Worm (Caenorhabditis elegans) whole organism, L2 larva: Measurements from ENCODE around the gene K03A11.5.

Source experiments
- C34F6.9 ChIP-seq: fragments of 150-350 bp; optimal IDR thresholded peaks from 2 replicates; lab custom pipeline; 2014; ENCODE audit warnings: missing biosample characterization, missing genetic modification characterization
- F13H6.1 ChIP-seq: sonication (generic microtip); optimal IDR thresholded peaks from 2 replicates; lab custom pipeline; 2016; ENCODE audit warnings: missing genetic modification characterization, missing compliant biosample characterization
- Y55F3AM.14 ChIP-seq: fragments of 200-800 bp; sonication (Bioruptor generic); optimal IDR thresholded peaks from 2 replicates; lab custom pipeline; 2018; ENCODE audit warnings: mild to moderate bottlenecking, missing genetic modification characterization, missing compliant biosample characterization
- ZK546.5 ChIP-seq: sonication (generic microtip); optimal IDR thresholded peaks from 2 replicates; lab custom pipeline; 2017; ENCODE audit warnings: missing biosample characterization, missing genetic modification characterization
- alr-1 ChIP-seq: fragments of 150-350 bp; optimal IDR thresholded peaks from 2 replicates; lab custom pipeline; 2014; ENCODE audit warnings: missing biosample characterization, missing genetic modification characterization
- ama-1 ChIP-seq: fragments of 150-350 bp; optimal IDR thresholded peaks from 2 replicates; lab custom pipeline; 2018; ENCODE audit warnings: inconsistent platforms
- blmp-1 ChIP-seq: sonication (generic microtip); optimal IDR thresholded peaks from 2 replicates; lab custom pipeline; 2017; ENCODE audit warnings: missing genetic modification characterization, mild to moderate bottlenecking, missing compliant biosample characterization, antibody characterized with exemption, moderate library complexity; ENCODE audit not compliant: insufficient read depth
- ceh-82 ChIP-seq: fragments of 150-350 bp; optimal IDR thresholded peaks from 2 replicates; lab custom pipeline; 2014; ENCODE audit warnings: missing biosample characterization, missing genetic modification characterization
- crh-2 ChIP-seq: sonication (generic microtip); optimal IDR thresholded peaks from 2 replicates; lab custom pipeline; 2017; ENCODE audit warnings: missing biosample characterization, missing genetic modification characterization
- egl-27 ChIP-seq: sonication (generic microtip); optimal IDR thresholded peaks from 3 replicates; lab custom pipeline; 2017; ENCODE audit warnings: missing biosample characterization, missing genetic modification reagents, missing genetic modification characterization
- elt-1 ChIP-seq: fragments of 150-350 bp; optimal IDR thresholded peaks from 2 replicates; lab custom pipeline; 2014; ENCODE audit warnings: missing biosample characterization, missing genetic modification characterization
- elt-3 ChIP-seq: sonication (generic microtip); optimal IDR thresholded peaks from 2 replicates; lab custom pipeline; 2017; ENCODE audit warnings: missing biosample characterization, missing genetic modification characterization
- fos-1 ChIP-seq: fragments of 150-350 bp; optimal IDR thresholded peaks from 2 replicates; lab custom pipeline; 2014; ENCODE audit warnings: missing biosample characterization, missing genetic modification characterization
- gmeb-1 ChIP-seq: fragments of 150-350 bp; optimal IDR thresholded peaks from 2 replicates; lab custom pipeline; 2014; ENCODE audit warnings: missing biosample characterization, missing genetic modification characterization
- lin-11 ChIP-seq: fragments of 150-350 bp; sonication (generic microtip); optimal IDR thresholded peaks from 2 replicates; lab custom pipeline; 2014; ENCODE audit warnings: missing biosample characterization, missing genetic modification characterization, inconsistent platforms, mixed read lengths
- lin-13 ChIP-seq: fragments of 150-350 bp; optimal IDR thresholded peaks from 2 replicates; lab custom pipeline; 2014; ENCODE audit warnings: missing biosample characterization, missing genetic modification reagents, missing genetic modification characterization
- lin-39 ChIP-seq: fragments of 150-350 bp; optimal IDR thresholded peaks from 2 replicates; lab custom pipeline; 2014; ENCODE audit warnings: missing biosample characterization, missing genetic modification reagents, missing genetic modification characterization
- lsy-2 ChIP-seq, 2 experiments: fragments of 150-350 bp in 1 of 2; sonication (generic microtip) in 1 of 2; optimal IDR thresholded peaks; 2 replicates each; lab custom pipeline; 2014 to 2017; ENCODE audit warnings: missing biosample characterization in 2 of 2, missing genetic modification characterization in 2 of 2
- mab-5 ChIP-seq: fragments of 150-350 bp; optimal IDR thresholded peaks from 2 replicates; lab custom pipeline; 2014; ENCODE audit warnings: missing biosample characterization, missing genetic modification characterization
- mdl-1 ChIP-seq, 2 experiments: fragments of 150-350 bp in 1 of 2; sonication (generic microtip) in 1 of 2; optimal IDR thresholded peaks; 2 replicates each; lab custom pipeline; 2017; ENCODE audit warnings: missing biosample characterization in 2 of 2, missing genetic modification characterization in 2 of 2
- nhr-10 ChIP-seq: sonication (generic microtip); optimal IDR thresholded peaks from 2 replicates; lab custom pipeline; 2017; ENCODE audit warnings: missing biosample characterization, missing genetic modification characterization
- nhr-129 ChIP-seq: fragments of 150-350 bp; optimal IDR thresholded peaks from 2 replicates; lab custom pipeline; 2014; ENCODE audit warnings: missing biosample characterization, missing genetic modification characterization
- nhr-21 ChIP-seq: fragments of 150-350 bp; optimal IDR thresholded peaks from 2 replicates; lab custom pipeline; 2014; ENCODE audit warnings: missing biosample characterization, missing genetic modification characterization
- nhr-25 ChIP-seq: fragments of 150-350 bp; sonication (generic microtip); optimal IDR thresholded peaks from 3 replicates; lab custom pipeline; 2014; ENCODE audit warnings: missing biosample characterization, missing genetic modification characterization
- peb-1 ChIP-seq: fragments of 150-350 bp; optimal IDR thresholded peaks from 2 replicates; lab custom pipeline; 2014; ENCODE audit warnings: missing biosample characterization, missing genetic modification characterization
- sem-4 ChIP-seq: fragments of 150-350 bp; optimal IDR thresholded peaks from 2 replicates; lab custom pipeline; 2014; ENCODE audit warnings: missing biosample characterization, missing genetic modification reagents, missing genetic modification characterization
- skn-1 ChIP-seq: sonication (generic microtip); optimal IDR thresholded peaks from 2 replicates; lab custom pipeline; 2017; ENCODE audit warnings: missing biosample characterization, missing genetic modification characterization
- sma-3 ChIP-seq: sonication (generic microtip); optimal IDR thresholded peaks from 2 replicates; lab custom pipeline; 2016; ENCODE audit warnings: missing genetic modification reagents, missing genetic modification characterization, missing compliant biosample characterization
- sma-9 ChIP-seq, 2 experiments: fragments of 150-350 bp in 1 of 2; sonication (generic microtip) in 1 of 2; optimal IDR thresholded peaks; 2 replicates each; lab custom pipeline; 2014 to 2016; ENCODE audit warnings: missing genetic modification characterization in 2 of 2, mild to moderate bottlenecking in 1 of 2, missing biosample characterization in 1 of 2, missing compliant biosample characterization in 1 of 2, missing genetic modification reagents in 1 of 2, moderate library complexity in 1 of 2
- snpc-4 ChIP-seq: fragments of 150-350 bp; optimal IDR thresholded peaks from 2 replicates; lab custom pipeline; 2014; ENCODE audit warnings: missing biosample characterization, missing genetic modification characterization
- unc-39 ChIP-seq: fragments of 150-350 bp; optimal IDR thresholded peaks from 2 replicates; lab custom pipeline; 2014; ENCODE audit warnings: missing biosample characterization, missing genetic modification characterization
- unc-55 ChIP-seq: fragments of 150-350 bp; sonication (generic microtip); optimal IDR thresholded peaks from 3 replicates; lab custom pipeline; 2014; ENCODE audit warnings: missing biosample characterization, missing genetic modification reagents, missing genetic modification characterization
- zag-1 ChIP-seq: fragments of 150-350 bp; optimal IDR thresholded peaks from 2 replicates; lab custom pipeline; 2014; ENCODE audit warnings: missing biosample characterization, missing genetic modification characterization
- ztf-4 ChIP-seq: fragments of 150-350 bp; optimal IDR thresholded peaks from 2 replicates; lab custom pipeline; 2014; ENCODE audit warnings: missing biosample characterization, missing genetic modification characterization

The K03A11.5 gene

DNA sequence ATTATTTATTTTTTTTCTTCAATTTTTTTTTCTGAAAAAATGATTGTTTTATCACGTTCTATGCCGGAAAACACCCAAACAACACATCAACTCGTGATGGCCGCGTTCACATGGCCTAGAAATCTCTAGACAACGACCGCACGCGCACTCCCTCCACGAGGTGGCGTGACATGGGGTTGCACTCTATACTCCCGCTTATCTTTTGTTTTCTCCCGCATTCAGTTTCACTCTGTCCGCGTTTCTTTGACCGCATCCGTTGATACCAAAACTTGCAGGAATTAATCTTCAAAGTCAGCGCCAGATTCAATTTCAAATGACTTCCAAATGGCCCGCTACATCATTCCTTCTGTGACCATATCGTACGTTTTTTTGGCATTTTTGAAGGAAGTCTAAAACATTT, 41.6 kb downstream of the K03A11.5 start, which contains the start of gene F17H10.1:
TSS of gene F17H10.1 (plus strand) at position 276 of the 400 bp plus-strand sequence.
- peak; percentile 51 for TF ChIP-seq skn-1 (tag; lab: Kevin White, UChicago)
- TF ChIP-seq crh-2 (tag; lab: Kevin White, UChicago) = peak; percentile 88
- TF ChIP-seq nhr-25 (tag; lab: Kevin White, UChicago) = no peak
- peak; percentile 75 for TF ChIP-seq nhr-129 (tag; lab: Kevin White, UChicago)
- no peak for TF ChIP-seq unc-39 (tag; lab: Kevin White, UChicago)
- TF ChIP-seq zag-1 (tag; lab: Kevin White, UChicago) = no peak
- no peak for TF ChIP-seq nhr-10 (tag; lab: Kevin White, UChicago)
- peak; percentile 80 for TF ChIP-seq F13H6.1
- TF ChIP-seq lin-11 (tag; lab: Kevin White, UChicago) = peak; percentile 48
- peak; percentile 76 for TF ChIP-seq blmp-1 (tag; lab: Kevin White, UChicago)
- no peak for TF ChIP-seq Y55F3AM.14 (GFP tag; lab: Kevin White, UChicago)
- no peak for TF ChIP-seq ama-1 (lab: Kevin White, UChicago)
- TF ChIP-seq gmeb-1 (tag; lab: Kevin White, UChicago) = peak; percentile 71
- peak; percentile 36 for TF ChIP-seq unc-55 (GFP tag; lab: Kevin White, UChicago)
- TF ChIP-seq lin-13 = peak; percentile 60
- peak; percentile 67 for TF ChIP-seq C34F6.9 (tag; lab: Kevin White, UChicago)
- TF ChIP-seq sma-9 (GFP tag; optimal IDR thresholded peaks at IDR 0.05; lab: Kevin White, UChicago) = peak; percentile 94
- TF ChIP-seq sma-9 (tag; optimal IDR thresholded peaks at IDR 0.05; lab: Kevin White, UChicago) = no peak
- TF ChIP-seq fos-1 (tag; lab: Kevin White, UChicago) = peak; percentile 84
- peak; percentile 92 for TF ChIP-seq mdl-1 (tag; optimal IDR thresholded peaks at IDR 0.05; lab: Kevin White, UChicago)
- no peak for TF ChIP-seq elt-1 (tag; lab: Kevin White, UChicago)
- TF ChIP-seq sma-3 = peak; percentile 81
- no peak for TF ChIP-seq peb-1
- no peak for TF ChIP-seq alr-1 (tag; lab: Kevin White, UChicago)
- peak; percentile 6 for TF ChIP-seq egl-27
- peak; percentile 12 for TF ChIP-seq snpc-4 (tag; lab: Kevin White, UChicago)
- TF ChIP-seq nhr-21 (tag; lab: Kevin White, UChicago) = peak; percentile 88
- TF ChIP-seq, all 48 proteins: peak for 17

DNA sequence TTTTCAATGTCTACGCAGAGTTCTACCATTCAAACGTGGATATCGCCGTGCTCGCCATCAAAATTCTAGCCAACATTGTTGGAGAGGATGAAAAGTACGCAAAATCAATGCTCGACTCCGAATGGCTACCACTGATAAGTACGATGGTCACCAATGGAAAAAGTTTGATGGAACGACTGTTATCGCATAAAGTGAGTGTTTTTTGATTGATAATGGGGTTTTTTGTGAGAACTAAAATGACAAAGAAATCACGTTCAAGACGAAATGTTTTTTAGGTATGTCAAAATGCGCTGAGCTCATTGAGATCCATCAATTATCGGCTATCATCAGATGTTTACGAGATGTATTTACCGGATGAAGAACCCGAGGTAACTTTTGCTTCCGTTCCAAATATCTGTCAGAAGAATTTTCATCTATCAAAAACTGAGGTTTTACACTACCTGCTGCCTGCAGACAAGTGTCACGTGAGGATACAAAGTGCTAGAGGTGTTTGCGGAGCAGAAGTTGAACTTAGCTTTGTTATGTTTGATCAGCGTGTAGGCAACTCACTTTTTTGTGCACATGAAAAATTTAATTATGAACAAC, 42.9 kb downstream of the K03A11.5 start:
- no peak for TF ChIP-seq mab-5 (tag; lab: Kevin White, UChicago)
- no peak for TF ChIP-seq elt-3 (tag; lab: Kevin White, UChicago)
- no peak for TF ChIP-seq nhr-25 (tag; lab: Kevin White, UChicago)
- TF ChIP-seq lsy-2 (tag; optimal IDR thresholded peaks at IDR 0.05; lab: Kevin White, UChicago) = peak in 1 of 2 experiments; percentile 43
- TF ChIP-seq nhr-129 (tag; lab: Kevin White, UChicago) = peak; percentile 69
- no peak for TF ChIP-seq C34F6.9 (tag; lab: Kevin White, UChicago)
- peak; percentile 25 for TF ChIP-seq fos-1 (tag; lab: Kevin White, UChicago)
- peak; percentile 7 for TF ChIP-seq sma-9 (GFP tag; optimal IDR thresholded peaks at IDR 0.05; lab: Kevin White, UChicago)
- no peak for TF ChIP-seq sma-9 (tag; optimal IDR thresholded peaks at IDR 0.05; lab: Kevin White, UChicago)
- peak; percentile 12 for TF ChIP-seq crh-2 (tag; lab: Kevin White, UChicago)
- no peak for TF ChIP-seq F13H6.1

DNA sequence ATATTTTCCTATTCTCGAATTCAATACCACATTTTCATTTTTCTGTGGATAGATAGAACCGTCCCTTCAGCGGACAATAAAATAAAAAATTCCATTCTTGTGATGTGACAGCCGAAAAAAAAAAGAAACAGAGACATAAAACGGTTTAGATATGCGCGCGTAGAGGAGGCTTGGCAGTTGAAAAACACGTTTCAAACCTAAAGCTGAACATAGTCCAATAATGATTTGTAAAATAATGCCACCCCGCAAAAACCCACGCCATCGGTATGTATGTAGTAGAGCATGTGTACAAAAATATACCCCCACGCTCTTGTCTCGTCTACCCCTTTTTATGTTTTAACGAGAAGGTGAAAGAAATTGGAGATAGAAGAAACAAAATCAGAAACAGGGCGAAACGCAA, 45.3 kb downstream of the K03A11.5 start:
- peak; percentile 36 for TF ChIP-seq ama-1 (lab: Kevin White, UChicago)
- no peak for TF ChIP-seq zag-1 (tag; lab: Kevin White, UChicago)
- no peak for TF ChIP-seq C34F6.9 (tag; lab: Kevin White, UChicago)
- no peak for TF ChIP-seq lin-39 (tag; lab: Kevin White, UChicago)
- TF ChIP-seq crh-2 (tag; lab: Kevin White, UChicago) = peak; percentile 38
- no peak for TF ChIP-seq lin-11 (tag; lab: Kevin White, UChicago)
- TF ChIP-seq elt-1 (tag; lab: Kevin White, UChicago) = no peak
- TF ChIP-seq ZK546.5 (tag; lab: Kevin White, UChicago) = no peak
- TF ChIP-seq nhr-129 (tag; lab: Kevin White, UChicago) = no peak
- TF ChIP-seq ztf-4 (tag; lab: Kevin White, UChicago) = peak; percentile 47
- TF ChIP-seq sem-4 (tag; lab: Kevin White, UChicago) = no peak
- no peak for TF ChIP-seq peb-1
- TF ChIP-seq ceh-82 (tag; lab: Kevin White, UChicago) = no peak
- TF ChIP-seq gmeb-1 (tag; lab: Kevin White, UChicago) = no peak
